Worm (Caenorhabditis elegans): ENCODE results near the gene chil-16.
"Not testable (repeated sequence)": the region's sequence is repeated elsewhere in the genome, so short reads cannot be mapped to it uniquely, and the experiment has no call there.

DNA sequence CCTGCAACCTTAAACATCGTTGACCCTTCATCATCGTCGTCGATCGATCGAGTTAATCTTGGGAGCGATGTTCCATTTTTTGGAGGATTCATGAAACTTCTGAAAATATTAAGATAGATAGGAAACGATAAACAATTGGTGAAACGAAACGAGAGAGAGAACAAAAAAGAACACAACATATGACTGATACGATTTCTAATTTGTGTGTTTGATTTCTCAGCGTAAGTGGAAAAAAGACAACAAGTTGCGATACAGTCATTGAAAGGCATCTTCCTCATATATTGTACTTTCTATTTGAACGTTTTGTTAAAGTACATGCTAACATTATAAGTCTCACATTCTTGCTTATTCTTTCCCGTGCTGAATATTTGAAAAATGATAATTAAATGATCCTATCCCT, 10.4 kb upstream of the chil-16 start, which contains the start of gene R09D1.12:
- TF ChIP-seq snpc-4, R02D3.7, ceh-82, ceh-9 (tag; optimal IDR thresholded peaks at IDR 0.05): not testable (repeated sequence)

Measured in whole organism, L3 larva.